Fruit fly (Drosophila melanogaster) whole organism, embryonic: ENCODE measurements around the gene CG13012.
A peak's percentile ranks its signal among the peaks of the same experiment; 100 is the strongest.

ENCODE experiments used
- Antp ChIP-seq: fragments of 200-800 bp; sonication (Bioruptor generic); optimal IDR thresholded peaks from 3 replicates; lab custom pipeline; 2016; ENCODE audit warnings: missing biosample characterization, missing genetic modification characterization
- Atf6 ChIP-seq: fragments of 200-800 bp; sonication (Bioruptor generic); IDR thresholded peaks from 2 replicates; pipeline ENCODE4 v1.3.6; 2022; ENCODE audit warnings: missing biosample characterization, missing genetic modification characterization
- Bdp1 ChIP-seq: fragments of 200-800 bp; sonication (Bioruptor generic); optimal IDR thresholded peaks from 3 replicates; lab custom pipeline; 2016; ENCODE audit warnings: missing biosample characterization, missing genetic modification characterization
- Blimp-1 ChIP-seq: fragments of 200-800 bp; sonication (Bioruptor generic); optimal IDR thresholded peaks from 3 replicates; lab custom pipeline; 2018; ENCODE audit warnings: missing biosample characterization, missing genetic modification characterization, mild to moderate bottlenecking, moderate library complexity, missing genetic modification reagents
- CG10209 ChIP-seq: fragments of 200-800 bp; sonication (Bioruptor generic); optimal IDR thresholded peaks from 3 replicates; lab custom pipeline; 2017; ENCODE audit warnings: missing biosample characterization, mild to moderate bottlenecking, missing genetic modification characterization, missing genetic modification reagents
- CG10565 ChIP-seq: fragments of 200-800 bp; sonication (Bioruptor generic); optimal IDR thresholded peaks from 3 replicates; lab custom pipeline; 2016; ENCODE audit warnings: missing biosample characterization, mild to moderate bottlenecking, missing genetic modification characterization
- CG11456 ChIP-seq: fragments of 200-800 bp; sonication (Bioruptor generic); IDR thresholded peaks from 3 replicates; pipeline ENCODE4 v1.3.6; 2022; ENCODE audit warnings: missing biosample characterization, missing genetic modification characterization
- CG11696 ChIP-seq: fragments of 200-800 bp; sonication (Bioruptor generic); IDR thresholded peaks from 2 replicates; pipeline ENCODE4 v1.3.6; 2022; ENCODE audit warnings: missing biosample characterization, missing genetic modification characterization
- CG15479 ChIP-seq: fragments of 200-800 bp; sonication (Bioruptor generic); optimal IDR thresholded peaks from 3 replicates; lab custom pipeline; 2019; ENCODE audit warnings: missing biosample characterization, mild to moderate bottlenecking, missing genetic modification characterization, moderate library complexity
- CG30020 ChIP-seq: fragments of 200-800 bp; optimal IDR thresholded peaks from 2 replicates; lab custom pipeline; 2019; ENCODE audit warnings: missing biosample characterization, mild to moderate bottlenecking, missing genetic modification characterization, moderate library complexity
- CG42726 ChIP-seq: fragments of 200-800 bp; sonication (Bioruptor generic); IDR thresholded peaks from 2 replicates; pipeline ENCODE4 v1.3.6; 2022; ENCODE audit warnings: missing biosample characterization, missing genetic modification characterization; ENCODE audit not compliant: partially characterized antibody
- CG7786 ChIP-seq: fragments of 200-800 bp; sonication (Bioruptor generic); optimal IDR thresholded peaks from 2 replicates; lab custom pipeline; 2016; ENCODE audit warnings: missing biosample characterization, missing genetic modification characterization
- CG8359 ChIP-seq: fragments of 200-800 bp; sonication (Bioruptor generic); optimal IDR thresholded peaks from 2 replicates; lab custom pipeline; 2017; ENCODE audit warnings: missing biosample characterization, mild to moderate bottlenecking, missing genetic modification characterization, borderline replicate concordance
- Dbx ChIP-seq: fragments of 200-800 bp; sonication (Bioruptor generic); IDR thresholded peaks from 3 replicates; pipeline ENCODE4 v1.3.6; 2022; ENCODE audit warnings: missing biosample characterization, missing genetic modification characterization
- Dfd ChIP-seq, 2 experiments: fragments of >200 bp; optimal IDR thresholded peaks; 2 replicates each; lab custom pipeline; 2017; ENCODE audit warnings: missing biosample characterization in 2 of 2, missing genetic modification characterization in 2 of 2
- Dip3 ChIP-seq: fragments of 200-800 bp; sonication (Bioruptor generic); optimal IDR thresholded peaks from 3 replicates; lab custom pipeline; 2016; ENCODE audit warnings: missing biosample characterization, missing genetic modification characterization
- Drgx ChIP-seq: fragments of 200-800 bp; sonication (Bioruptor generic); IDR thresholded peaks from 2 replicates; pipeline ENCODE4 v1.3.6; 2022; ENCODE audit warnings: missing biosample characterization, missing genetic modification characterization
- GATAe ChIP-seq: fragments of 200-800 bp; sonication (Bioruptor generic); conservative IDR thresholded peaks from 2 replicates; pipeline ENCODE4 v1.3.6; 2022; ENCODE audit warnings: missing biosample characterization, missing genetic modification characterization
- HmgZ ChIP-seq: fragments of 200-800 bp; sonication (Bioruptor generic); optimal IDR thresholded peaks from 2 replicates; lab custom pipeline; 2018; ENCODE audit warnings: missing biosample characterization, mild to moderate bottlenecking, missing genetic modification characterization
- Hr39 ChIP-seq: fragments of >200 bp; optimal IDR thresholded peaks from 2 replicates; lab custom pipeline; 2017
- Hsf ChIP-seq: fragments of 200-800 bp; sonication (Bioruptor generic); optimal IDR thresholded peaks from 3 replicates; lab custom pipeline; 2016; ENCODE audit warnings: missing biosample characterization, missing genetic modification characterization
- Kr ChIP-seq: fragments of 200-800 bp; sonication (Bioruptor generic); optimal IDR thresholded peaks from 2 replicates; lab custom pipeline; 2017; ENCODE audit warnings: missing biosample characterization, mild to moderate bottlenecking, missing genetic modification characterization
- Max ChIP-seq: fragments of 200-800 bp; sonication (Bioruptor generic); optimal IDR thresholded peaks from 2 replicates; lab custom pipeline; 2016; ENCODE audit warnings: missing biosample characterization, mild to moderate bottlenecking, missing genetic modification characterization
- Neu2 ChIP-seq: fragments of 200-800 bp; sonication (Bioruptor generic); optimal IDR thresholded peaks from 3 replicates; lab custom pipeline; 2016; ENCODE audit warnings: missing biosample characterization, missing genetic modification characterization, borderline replicate concordance
- Nf-YA ChIP-seq: fragments of 200-800 bp; sonication (Bioruptor generic); IDR thresholded peaks from 2 replicates; pipeline ENCODE4 v1.3.6; 2022; ENCODE audit warnings: missing biosample characterization, missing genetic modification characterization
- Side ChIP-seq: fragments of 200-800 bp; sonication (Bioruptor generic); optimal IDR thresholded peaks from 2 replicates; lab custom pipeline; 2016; ENCODE audit warnings: missing biosample characterization, missing genetic modification characterization
- Sin3A ChIP-seq: fragments of >200 bp; optimal IDR thresholded peaks from 2 replicates; lab custom pipeline; 2018
- Ssrp ChIP-seq: fragments of 200-800 bp; sonication (Bioruptor generic); optimal IDR thresholded peaks from 2 replicates; lab custom pipeline; 2018; ENCODE audit warnings: missing biosample characterization, mild to moderate bottlenecking, missing genetic modification characterization, moderate library complexity
- TFAM ChIP-seq: fragments of 200-800 bp; sonication (Bioruptor generic); optimal IDR thresholded peaks from 2 replicates; lab custom pipeline; 2017; ENCODE audit warnings: missing biosample characterization, missing genetic modification characterization, inconsistent platforms
- Vsx1 ChIP-seq: fragments of 200-800 bp; sonication (Bioruptor generic); optimal IDR thresholded peaks from 2 replicates; lab custom pipeline; 2017; ENCODE audit warnings: missing biosample characterization, mild to moderate bottlenecking, missing genetic modification characterization, missing genetic modification reagents
- al ChIP-seq: fragments of 200-800 bp; sonication (Bioruptor generic); IDR thresholded peaks from 2 replicates; pipeline ENCODE4 v1.3.6; 2022; ENCODE audit warnings: missing biosample characterization, missing genetic modification characterization
- chif ChIP-seq, 2 experiments: fragments of 200-800 bp; sonication (Bioruptor generic); optimal IDR thresholded peaks; 3 replicates each; lab custom pipeline; 2016; ENCODE audit warnings: missing biosample characterization in 2 of 2, missing genetic modification characterization in 2 of 2
- dan ChIP-seq: fragments of 200-800 bp; sonication (Bioruptor generic); IDR thresholded peaks from 2 replicates; pipeline ENCODE4 v1.3.6; 2022; ENCODE audit warnings: missing biosample characterization, missing genetic modification characterization
- dimm ChIP-seq: fragments of 200-800 bp; sonication (Bioruptor generic); IDR thresholded peaks from 2 replicates; pipeline ENCODE4 v1.3.6; 2022; ENCODE audit warnings: missing biosample characterization, missing genetic modification characterization
- gce ChIP-seq: fragments of 200-800 bp; sonication (Bioruptor generic); IDR thresholded peaks from 3 replicates; pipeline ENCODE4 v1.3.6; 2022; ENCODE audit warnings: missing biosample characterization, missing genetic modification characterization
- gsb ChIP-seq: fragments of 200-800 bp; sonication (Bioruptor generic); IDR thresholded peaks from 2 replicates; pipeline ENCODE4 v1.3.6; 2022; ENCODE audit warnings: missing biosample characterization, missing genetic modification characterization
- gsb-n ChIP-seq: fragments of 200-800 bp; sonication (Bioruptor generic); optimal IDR thresholded peaks from 3 replicates; lab custom pipeline; 2018; ENCODE audit warnings: missing biosample characterization, mild to moderate bottlenecking, missing genetic modification characterization
- jigr1 ChIP-seq: fragments of 200-800 bp; sonication (Bioruptor generic); IDR thresholded peaks from 3 replicates; pipeline ENCODE4 v1.3.6; 2022; ENCODE audit warnings: missing biosample characterization, missing genetic modification characterization
- jumu ChIP-seq: fragments of 200-800 bp; sonication (Bioruptor generic); optimal IDR thresholded peaks from 3 replicates; lab custom pipeline; 2016; ENCODE audit warnings: missing biosample characterization, missing genetic modification characterization
- lilli ChIP-seq: fragments of 200-800 bp; sonication (Bioruptor generic); optimal IDR thresholded peaks from 3 replicates; lab custom pipeline; 2016; ENCODE audit warnings: missing biosample characterization, missing genetic modification characterization
- oc ChIP-seq: fragments of 200-800 bp; sonication (Bioruptor generic); optimal IDR thresholded peaks from 2 replicates; lab custom pipeline; 2018; ENCODE audit warnings: missing biosample characterization, mild to moderate bottlenecking, missing genetic modification characterization, moderate library complexity
- odd ChIP-seq: fragments of 200-800 bp; sonication (Bioruptor generic); optimal IDR thresholded peaks from 2 replicates; lab custom pipeline; 2017; ENCODE audit warnings: missing biosample characterization, mild to moderate bottlenecking, missing genetic modification characterization
- p53 ChIP-seq: fragments of 200-800 bp; sonication (Bioruptor generic); optimal IDR thresholded peaks from 2 replicates; lab custom pipeline; 2016; ENCODE audit warnings: missing biosample characterization, missing genetic modification characterization
- pan ChIP-seq, 4 experiments: fragments of >200 bp in 3 of 4; fragments of 200-800 bp in 1 of 4; sonication (Bioruptor generic) in 1 of 4; optimal IDR thresholded peaks in 3 of 4; IDR thresholded peaks in 1 of 4; 2 replicates each; pipeline versions ENCODE4 v1.3.6 to Lab custom; 2017 to 2022; ENCODE audit warnings: missing biosample characterization in 2 of 4, missing genetic modification characterization in 2 of 4, mixed read lengths in 1 of 4
- ranshi ChIP-seq: fragments of 200-800 bp; sonication (Bioruptor generic); IDR thresholded peaks from 2 replicates; pipeline ENCODE4 v1.3.6; 2022; ENCODE audit warnings: missing biosample characterization, missing genetic modification characterization
- sisA ChIP-seq: fragments of 200-800 bp; sonication (Bioruptor generic); IDR thresholded peaks from 2 replicates; pipeline ENCODE4 v1.3.6; 2022; ENCODE audit warnings: missing biosample characterization, missing genetic modification characterization
- sqz ChIP-seq: fragments of 200-800 bp; sonication (Bioruptor generic); optimal IDR thresholded peaks from 3 replicates; lab custom pipeline; 2018; ENCODE audit warnings: missing biosample characterization, mild to moderate bottlenecking, missing genetic modification characterization
- trem ChIP-seq: fragments of 200-800 bp; optimal IDR thresholded peaks from 3 replicates; lab custom pipeline; 2019; ENCODE audit warnings: missing biosample characterization, mild to moderate bottlenecking, missing genetic modification characterization, moderate library complexity
- zf30C ChIP-seq: fragments of 200-800 bp; sonication (Bioruptor generic); optimal IDR thresholded peaks from 3 replicates; lab custom pipeline; 2018; ENCODE audit warnings: missing biosample characterization, mild to moderate bottlenecking, missing genetic modification characterization

The CG13012 gene

DNA sequence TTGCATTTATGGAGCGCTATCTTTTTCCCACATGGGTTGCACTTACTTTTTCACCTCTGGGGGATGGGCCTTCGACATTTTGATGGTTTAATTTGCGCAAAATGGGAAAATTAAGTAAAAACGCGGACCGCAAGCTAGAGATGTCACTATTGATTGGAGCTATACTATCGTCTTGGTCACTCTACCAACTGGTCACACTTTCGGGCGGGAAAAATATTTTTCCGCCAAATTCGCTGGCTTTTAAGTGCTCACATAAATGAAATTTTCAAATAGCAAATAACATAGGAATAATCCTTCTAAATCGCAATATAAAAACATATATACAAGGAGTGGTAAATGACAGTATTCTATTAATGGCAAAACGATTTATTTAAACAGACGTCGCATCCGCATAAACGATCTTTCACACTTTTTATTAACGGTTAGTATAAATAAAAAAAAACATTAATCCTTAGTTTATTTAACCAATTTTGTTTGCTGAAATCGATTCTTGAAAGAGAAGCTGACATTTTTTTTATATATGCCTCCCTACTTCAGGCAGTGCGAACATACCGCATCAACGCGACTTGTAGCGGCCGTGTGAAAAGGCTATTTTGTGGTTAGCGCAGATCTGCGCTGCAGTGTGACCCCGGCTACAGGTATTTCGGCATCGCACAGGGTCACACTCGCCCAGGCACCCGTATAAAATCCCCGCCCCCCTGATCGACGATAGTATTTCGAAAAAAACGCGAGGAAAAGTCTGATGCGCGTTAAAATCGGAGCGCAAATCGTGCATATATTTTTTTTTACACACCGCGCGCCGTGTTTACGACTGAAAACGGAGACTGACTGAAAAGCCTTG lies 36.1 kb downstream of the CG13012 start, which contains the start of the genes SNRPG and mthl1 (continued):
- TF ChIP-seq dimm (GFP tag; lab: Robert Waterston, UW): peak; percentile 55; the same call in 1 of the 2 replicates
- peak; percentile 83 for TF ChIP-seq Hsf (GFP tag; lab: Kevin White, UChicago)
- TF ChIP-seq Dfd (GFP tag; optimal IDR thresholded peaks at IDR 0.05; lab: Kevin White, UChicago): peak in 1 of 2 experiments; percentile 65
- peak; percentile 94 for TF ChIP-seq Dbx
- TF ChIP-seq CG11696: peak; percentile 76
- no peak for TF ChIP-seq Vsx1 (GFP tag; lab: Kevin White, UChicago)
- TF ChIP-seq Hr39: no peak
- peak; percentile 88 for TF ChIP-seq Drgx (GFP tag; lab: Robert Waterston, UW)
- peak; percentile 77; the same call in 2 of the 3 replicates for TF ChIP-seq gce (GFP tag; lab: Robert Waterston, UW)
- TF ChIP-seq trem (tag; lab: Kevin White, UChicago): no peak
- peak; percentile 92 for TF ChIP-seq Dip3 (GFP tag; lab: Kevin White, UChicago)
- peak; percentile 92 for TF ChIP-seq al (GFP tag; lab: Robert Waterston, UW)
- peak; percentile 70 for TF ChIP-seq Bdp1 (GFP tag; lab: Kevin White, UChicago)
- TF ChIP-seq gsb-n (tag; lab: Kevin White, UChicago): peak; percentile 55
- peak; percentile 77 for TF ChIP-seq CG7786 (GFP tag; lab: Kevin White, UChicago)
- peak; percentile 86 for TF ChIP-seq jumu (GFP tag; lab: Kevin White, UChicago)
- TF ChIP-seq TFAM (GFP tag; lab: Kevin White, UChicago): no peak
- TF ChIP-seq HmgZ (tag; lab: Kevin White, UChicago): peak; percentile 37
- peak; percentile 61; the same call in 1 of the 2 replicates for TF ChIP-seq Nf-YA (GFP tag; lab: Robert Waterston, UW)
- TF ChIP-seq GATAe (GFP tag; lab: Robert Waterston, UW): peak; percentile 69
- peak; percentile 61; the same call in 1 of the 2 replicates for TF ChIP-seq dan
- no peak for TF ChIP-seq Neu2 (GFP tag; lab: Kevin White, UChicago)
- peak; percentile 92 for TF ChIP-seq jigr1
- TF ChIP-seq odd (GFP tag; lab: Kevin White, UChicago): no peak
- peak; percentile 94 for TF ChIP-seq ranshi
- TF ChIP-seq CG30020 (tag; lab: Kevin White, UChicago): peak; percentile 94
- TF ChIP-seq Sin3A: peak; percentile 74
- no peak for TF ChIP-seq p53
- TF ChIP-seq pan (optimal IDR thresholded peaks at IDR 0.05; lab: Kevin White, UChicago): no peak
- TF ChIP-seq pan (GFP tag; optimal IDR thresholded peaks at IDR 0.05 in 1 of 2, IDR thresholded peaks at IDR 0.05 in 1 of 2): peak in 1 of 2 experiments; percentile 95
- peak; percentile 16 for TF ChIP-seq Max
- TF ChIP-seq sqz (GFP tag; lab: Kevin White, UChicago): peak; percentile 96
- no peak for TF ChIP-seq Kr (GFP tag; lab: Kevin White, UChicago)
- TF ChIP-seq CG11456 (GFP tag; lab: Robert Waterston, UW): peak; percentile 94
- TF ChIP-seq Atf6 (GFP tag; lab: Robert Waterston, UW): peak; percentile 84
- no peak for TF ChIP-seq CG10565
- no peak for TF ChIP-seq CG8359 (GFP tag; lab: Kevin White, UChicago)
- peak; percentile 29 for TF ChIP-seq zf30C (GFP tag; lab: Kevin White, UChicago)
- peak; percentile 73 for TF ChIP-seq Antp (GFP tag; lab: Kevin White, UChicago)
- peak; percentile 49 for TF ChIP-seq Side (GFP tag; lab: Kevin White, UChicago)
- TF ChIP-seq gsb (GFP tag; lab: Robert Waterston, UW): peak; percentile 84
- TF ChIP-seq CG10209: peak; percentile 74
- TF ChIP-seq oc (tag; lab: Kevin White, UChicago): no peak
- peak; percentile 95 for TF ChIP-seq sisA
- no peak for TF ChIP-seq CG15479 (GFP tag; lab: Kevin White, UChicago)
- peak; percentile 9 for TF ChIP-seq Blimp-1 (GFP tag; lab: Kevin White, UChicago)
- TF ChIP-seq CG42726 (GFP tag; lab: Robert Waterston, UW): peak; percentile 80
- TF ChIP-seq lilli (GFP tag; lab: Kevin White, UChicago): peak; percentile 55
- peak; percentile 79 for TF ChIP-seq Ssrp
- TF ChIP-seq chif (GFP tag; optimal IDR thresholded peaks at IDR 0.05; lab: Kevin White, UChicago): peak; percentile 58 to 73
